Worm (Caenorhabditis elegans): ENCODE results near the gene nhr-30.

DNA sequence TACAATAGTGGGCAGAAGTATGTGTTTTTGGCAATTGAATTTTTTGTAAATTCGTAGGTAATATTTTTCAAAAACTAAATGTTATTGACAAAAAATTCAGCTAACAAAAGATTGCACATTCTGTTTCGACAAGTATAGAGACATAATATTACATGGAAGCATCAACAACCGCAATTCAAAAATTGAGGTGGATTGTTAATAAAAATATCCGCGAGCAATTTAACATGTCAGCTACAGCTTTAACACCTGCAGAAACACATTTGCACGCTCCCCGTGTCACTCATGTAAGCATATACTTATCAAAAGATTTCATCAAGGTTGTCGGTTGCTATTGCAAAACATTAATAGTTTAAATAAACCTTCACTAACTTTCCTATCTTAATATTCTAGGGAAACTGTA lies 9.3 kb upstream of the nhr-30 start, which contains the start of gene srsx-34:
- TF ChIP-seq unc-39 (tag; optimal IDR thresholded peaks at IDR 0.05) (no peak), skn-1 (tag; optimal IDR thresholded peaks at IDR 0.05) (no peak), nhr-11 (tag; optimal IDR thresholded peaks at IDR 0.05) (no peak), egl-27 (tag; optimal IDR thresholded peaks at IDR 0.05) (no peak), aly-2 (tag; optimal IDR thresholded peaks at IDR 0.05) (no peak), unc-55 (GFP tag; optimal IDR thresholded peaks at IDR 0.05) (no peak), ceh-82 (tag; optimal IDR thresholded peaks at IDR 0.05) (no peak), lin-11 (tag; optimal IDR thresholded peaks at IDR 0.05) (no peak), unc-62 (GFP tag; optimal IDR thresholded peaks at IDR 0.05) (no peak), ama-1 (optimal IDR thresholded peaks at IDR 0.05) (no peak), nhr-10 (tag; optimal IDR thresholded peaks at IDR 0.05) (no peak), elt-1 (tag; optimal IDR thresholded peaks at IDR 0.05) (no peak)
